Worm (Caenorhabditis elegans): ENCODE results near the gene K02F3.12.

DNA sequence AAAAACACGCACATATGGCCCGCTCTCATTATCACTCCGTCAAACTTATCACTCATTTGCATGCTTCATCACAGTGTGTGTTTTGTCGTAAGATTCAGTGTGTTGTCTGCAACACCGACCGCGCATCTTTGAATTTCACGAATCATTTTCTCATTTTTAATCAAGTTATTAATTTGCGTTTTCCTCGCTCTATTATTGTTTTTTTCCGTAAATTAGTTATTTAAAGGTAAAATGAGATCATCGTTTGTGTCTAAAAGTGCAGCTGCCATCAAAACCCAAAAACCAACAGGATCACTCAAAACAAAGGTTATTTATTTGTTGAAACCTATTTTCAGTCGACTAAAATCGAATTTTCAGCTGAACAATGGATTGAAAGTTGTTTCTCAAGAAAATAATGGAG is 23.3 kb downstream of the K02F3.12 start, which contains the start of the genes T24C4.5 and ucr-2.3:
- TF ChIP-seq pax-3 (tag; optimal IDR thresholded peaks at IDR 0.05) (no peak), lin-15B (tag; optimal IDR thresholded peaks at IDR 0.05) (no peak), mab-9 (GFP tag; IDR thresholded peaks at IDR 0.05) (no peak), lin-13 (GFP tag; optimal IDR thresholded peaks at IDR 0.05) (no peak), nhr-237 (tag; optimal IDR thresholded peaks at IDR 0.05) (no peak), fos-1 (tag; optimal IDR thresholded peaks at IDR 0.05) (no peak), ceh-63 (GFP tag; optimal IDR thresholded peaks at IDR 0.05) (no peak), snpc-4 (tag; optimal IDR thresholded peaks at IDR 0.05) (no peak), lin-35 (GFP tag; optimal IDR thresholded peaks at IDR 0.05) (no peak)
